Worm (Caenorhabditis elegans) whole organism, late embryonic: ENCODE data around the gene F57G12.2.

Experiments used
- ama-1 ChIP-seq: fragments of 150-350 bp; optimal IDR thresholded peaks from 2 replicates; lab custom pipeline; 2014
- ceh-9 ChIP-seq: sonication (generic microtip); optimal IDR thresholded peaks from 2 replicates; lab custom pipeline; 2016; ENCODE audit warnings: mild to moderate bottlenecking, missing genetic modification characterization, inconsistent platforms, missing compliant biosample characterization
- ztf-16 ChIP-seq: sonication (generic microtip); optimal IDR thresholded peaks from 2 replicates; lab custom pipeline; 2017; ENCODE audit warnings: missing genetic modification characterization, missing compliant biosample characterization

ce11 chrX:12125308-12125707 is 34.5 kb downstream of the F57G12.2 start, which contains the start of gene lgc-18:
- TF ChIP-seq ama-1 (lab: Kevin White, UChicago) (no peak), ceh-9 (no peak), ztf-16 (tag; lab: Kevin White, UChicago) (no peak)
